Worm (Caenorhabditis elegans): ENCODE results near the gene cng-3.

- TF ChIP-seq him-1 (tag; optimal IDR thresholded peaks at IDR 0.05) (no peak), dao-5 (tag; optimal IDR thresholded peaks at IDR 0.05) (no peak)
Measured at ce11 chrIV:9529647-9530046, 48.8 kb upstream of the cng-3 start, which contains the start of gene elo-7.
